Worm (Caenorhabditis elegans): ENCODE measurements around the gene T26G10.3.

ce11 chrIII:9373779-9374178 is 39.5 kb downstream of the T26G10.3 start:
- TF ChIP-seq him-1 (tag; optimal IDR thresholded peaks at IDR 0.05) (no peak), dao-5 (tag; optimal IDR thresholded peaks at IDR 0.05) (no peak), W03F9.2 (tag; optimal IDR thresholded peaks at IDR 0.05) (no peak)
